Fruit fly (Drosophila melanogaster) whole organism, embryonic: ENCODE data around the gene CG2854.

ENCODE experiments used
- Adf1 ChIP-seq: fragments of 200-800 bp; sonication (Bioruptor generic); IDR thresholded peaks from 2 replicates; pipeline ENCODE4 v1.3.6; 2022; ENCODE audit warnings: missing biosample characterization, missing genetic modification characterization
- Aef1 ChIP-seq: fragments of 200-800 bp; sonication (Bioruptor generic); IDR thresholded peaks from 3 replicates; pipeline ENCODE4 v1.3.6; 2022; ENCODE audit warnings: missing biosample characterization, missing genetic modification characterization
- Antp ChIP-seq: fragments of 200-800 bp; sonication (Bioruptor generic); optimal IDR thresholded peaks from 3 replicates; lab custom pipeline; 2016; ENCODE audit warnings: missing biosample characterization, missing genetic modification characterization
- CG10267 ChIP-seq: fragments of 200-800 bp; sonication (Bioruptor generic); optimal IDR thresholded peaks from 2 replicates; lab custom pipeline; 2018; ENCODE audit warnings: missing biosample characterization, mild to moderate bottlenecking, missing genetic modification characterization, moderate library complexity
- CG11247 ChIP-seq: fragments of 200-800 bp; sonication (Bioruptor generic); IDR thresholded peaks from 2 replicates; pipeline ENCODE4 v1.3.6; 2022; ENCODE audit warnings: missing biosample characterization, missing genetic modification characterization
- CG12104 ChIP-seq: fragments of 200-800 bp; sonication (Bioruptor generic); optimal IDR thresholded peaks from 3 replicates; lab custom pipeline; 2016; ENCODE audit warnings: missing biosample characterization, missing genetic modification characterization
- CG1233 ChIP-seq: fragments of 200-800 bp; sonication (Bioruptor generic); optimal IDR thresholded peaks from 4 replicates; lab custom pipeline; 2018; ENCODE audit warnings: missing biosample characterization, mild to moderate bottlenecking, missing genetic modification characterization
- CG18476 ChIP-seq: fragments of 200-800 bp; sonication (Bioruptor generic); optimal IDR thresholded peaks from 2 replicates; lab custom pipeline; 2016; ENCODE audit warnings: missing biosample characterization, mild to moderate bottlenecking, missing genetic modification characterization
- CG2712 ChIP-seq: fragments of 200-800 bp; optimal IDR thresholded peaks from 3 replicates; lab custom pipeline; 2019; ENCODE audit warnings: missing biosample characterization, mild to moderate bottlenecking, missing genetic modification characterization, moderate library complexity
- CG30431 ChIP-seq: fragments of 200-800 bp; sonication (Bioruptor generic); optimal IDR thresholded peaks from 2 replicates; lab custom pipeline; 2017; ENCODE audit warnings: missing biosample characterization, missing genetic modification characterization
- CG32767 ChIP-seq: fragments of 200-800 bp; sonication (Bioruptor generic); IDR thresholded peaks from 2 replicates; pipeline ENCODE4 v1.3.6; 2022; ENCODE audit warnings: missing biosample characterization, missing genetic modification characterization
- CG3726 ChIP-seq: fragments of 200-800 bp; sonication (Bioruptor generic); IDR thresholded peaks from 3 replicates; pipeline ENCODE4, ENCODE4 v1.3.6; 2022; ENCODE audit warnings: missing biosample characterization, missing genetic modification characterization
- CG3995 ChIP-seq: fragments of 200-800 bp; sonication (Bioruptor generic); optimal IDR thresholded peaks from 3 replicates; lab custom pipeline; 2016; ENCODE audit warnings: missing biosample characterization, missing genetic modification characterization
- CG4854 ChIP-seq: fragments of 200-800 bp; sonication (Bioruptor generic); optimal IDR thresholded peaks from 2 replicates; lab custom pipeline; 2016; ENCODE audit warnings: missing biosample characterization, missing genetic modification characterization, inconsistent platforms
- CG5953 ChIP-seq: fragments of 200-800 bp; sonication (Bioruptor generic); IDR thresholded peaks from 2 replicates; pipeline ENCODE4 v1.3.6; 2022; ENCODE audit warnings: missing biosample characterization, missing genetic modification characterization
- CG6791 ChIP-seq: fragments of 200-800 bp; sonication (Bioruptor generic); IDR thresholded peaks from 3 replicates; pipeline ENCODE4 v1.3.6; 2022; ENCODE audit warnings: missing biosample characterization, missing genetic modification characterization; ENCODE audit not compliant: partially characterized antibody
- CG8944 ChIP-seq: fragments of 200-800 bp; sonication (Bioruptor generic); optimal IDR thresholded peaks from 3 replicates; lab custom pipeline; 2016; ENCODE audit warnings: missing biosample characterization, missing genetic modification characterization
- CG9437 ChIP-seq: fragments of 200-800 bp; sonication (Bioruptor generic); optimal IDR thresholded peaks from 2 replicates; lab custom pipeline; 2018; ENCODE audit warnings: missing biosample characterization, mild to moderate bottlenecking, missing genetic modification characterization
- CoRest ChIP-seq: fragments of 200-800 bp; sonication (Bioruptor generic); optimal IDR thresholded peaks from 3 replicates; lab custom pipeline; 2018; ENCODE audit warnings: missing biosample characterization, mild to moderate bottlenecking, missing genetic modification characterization, moderate library complexity
- D ChIP-seq, 2 experiments: fragments of 200-800 bp in 1 of 2; fragments of >200 bp in 1 of 2; sonication (Bioruptor generic) in 1 of 2; optimal IDR thresholded peaks; 2 replicates in 1 of 2; 3 replicates in 1 of 2; lab custom pipeline; 2017; ENCODE audit warnings: mild to moderate bottlenecking in 1 of 2, missing biosample characterization in 1 of 2, missing genetic modification characterization in 1 of 2, missing genetic modification reagents in 1 of 2
- Dip3 ChIP-seq: fragments of 200-800 bp; sonication (Bioruptor generic); optimal IDR thresholded peaks from 3 replicates; lab custom pipeline; 2016; ENCODE audit warnings: missing biosample characterization, missing genetic modification characterization
- Drgx ChIP-seq: fragments of 200-800 bp; sonication (Bioruptor generic); IDR thresholded peaks from 2 replicates; pipeline ENCODE4 v1.3.6; 2022; ENCODE audit warnings: missing biosample characterization, missing genetic modification characterization
- Fer3 ChIP-seq: fragments of 200-800 bp; sonication (Bioruptor generic); optimal IDR thresholded peaks from 2 replicates; lab custom pipeline; 2018; ENCODE audit warnings: missing biosample characterization, mild to moderate bottlenecking, missing genetic modification characterization, moderate library complexity
- Hey ChIP-seq: fragments of 200-800 bp; sonication (Bioruptor generic); optimal IDR thresholded peaks from 3 replicates; lab custom pipeline; 2018; ENCODE audit warnings: missing biosample characterization, mild to moderate bottlenecking, missing genetic modification characterization
- MESR4 ChIP-seq: fragments of 200-800 bp; sonication (Bioruptor generic); optimal IDR thresholded peaks from 2 replicates; lab custom pipeline; 2018; ENCODE audit warnings: missing biosample characterization, mild to moderate bottlenecking, missing genetic modification characterization, moderate library complexity
- Meics ChIP-seq: fragments of 200-800 bp; sonication (Bioruptor generic); optimal IDR thresholded peaks from 2 replicates; lab custom pipeline; 2017; ENCODE audit warnings: missing biosample characterization, mild to moderate bottlenecking, missing genetic modification characterization
- NC2α ChIP-seq: fragments of 200-800 bp; sonication (Bioruptor generic); optimal IDR thresholded peaks from 2 replicates; lab custom pipeline; 2016; ENCODE audit warnings: missing biosample characterization, missing genetic modification characterization
- Ptx1 ChIP-seq: fragments of 200-800 bp; sonication (Bioruptor generic); IDR thresholded peaks from 2 replicates; pipeline ENCODE4 v1.3.6; 2022; ENCODE audit warnings: missing biosample characterization, missing genetic modification characterization
- Xbp1 ChIP-seq: fragments of 200-800 bp; sonication (Bioruptor generic); optimal IDR thresholded peaks from 3 replicates; lab custom pipeline; 2016; ENCODE audit warnings: missing biosample characterization, mild to moderate bottlenecking, missing genetic modification characterization
- ab ChIP-seq: fragments of 200-800 bp; sonication (Bioruptor generic); optimal IDR thresholded peaks from 2 replicates; lab custom pipeline; 2016; ENCODE audit warnings: missing biosample characterization, missing genetic modification characterization
- abd-A ChIP-seq: fragments of 200-800 bp; sonication (Bioruptor generic); optimal IDR thresholded peaks from 3 replicates; lab custom pipeline; 2019; ENCODE audit warnings: missing biosample characterization, mild to moderate bottlenecking, missing genetic modification characterization, moderate library complexity
- ap ChIP-seq: fragments of 200-800 bp; sonication (Bioruptor generic); IDR thresholded peaks from 2 replicates; pipeline ENCODE4 v1.3.6; 2022; ENCODE audit warnings: missing biosample characterization, missing genetic modification characterization
- bbx ChIP-seq: fragments of 200-800 bp; sonication (Bioruptor generic); IDR thresholded peaks from 2 replicates; pipeline ENCODE4 v1.3.6; 2022; ENCODE audit warnings: missing biosample characterization, missing genetic modification characterization; ENCODE audit not compliant: partially characterized antibody
- bcd ChIP-seq: fragments of 200-800 bp; sonication (Bioruptor generic); optimal IDR thresholded peaks from 2 replicates; lab custom pipeline; 2017; ENCODE audit warnings: missing biosample characterization, mild to moderate bottlenecking, missing genetic modification characterization
- chm ChIP-seq: fragments of 200-800 bp; sonication (Bioruptor generic); IDR thresholded peaks from 2 replicates; pipeline ENCODE4 v1.3.6; 2022; ENCODE audit warnings: missing biosample characterization, missing genetic modification characterization
- chn ChIP-seq: fragments of 200-800 bp; sonication (Bioruptor generic); optimal IDR thresholded peaks from 2 replicates; lab custom pipeline; 2016; ENCODE audit warnings: missing biosample characterization, missing genetic modification characterization
- crp ChIP-seq, 2 experiments: fragments of 200-800 bp; sonication (Bioruptor generic); optimal IDR thresholded peaks; 2 replicates in 1 of 2; 3 replicates in 1 of 2; lab custom pipeline; 2017; ENCODE audit warnings: missing biosample characterization in 2 of 2, missing genetic modification characterization in 2 of 2, mild to moderate bottlenecking in 1 of 2, moderate library complexity in 1 of 2
- dan ChIP-seq: fragments of 200-800 bp; sonication (Bioruptor generic); IDR thresholded peaks from 2 replicates; pipeline ENCODE4 v1.3.6; 2022; ENCODE audit warnings: missing biosample characterization, missing genetic modification characterization
- dati ChIP-seq: fragments of 200-800 bp; sonication (Bioruptor generic); IDR thresholded peaks from 2 replicates; pipeline ENCODE4 v1.3.6; 2022; ENCODE audit warnings: missing biosample characterization, missing genetic modification characterization
- dmrt99B ChIP-seq: fragments of 200-800 bp; sonication (Bioruptor generic); optimal IDR thresholded peaks from 2 replicates; lab custom pipeline; 2018; ENCODE audit warnings: missing biosample characterization, mild to moderate bottlenecking, missing genetic modification characterization, moderate library complexity
- emc ChIP-seq: fragments of 200-800 bp; sonication (Bioruptor generic); optimal IDR thresholded peaks from 2 replicates; lab custom pipeline; 2016; ENCODE audit warnings: missing biosample characterization, missing genetic modification characterization
- gce ChIP-seq: fragments of 200-800 bp; sonication (Bioruptor generic); IDR thresholded peaks from 3 replicates; pipeline ENCODE4 v1.3.6; 2022; ENCODE audit warnings: missing biosample characterization, missing genetic modification characterization
- gsb ChIP-seq: fragments of 200-800 bp; sonication (Bioruptor generic); IDR thresholded peaks from 2 replicates; pipeline ENCODE4 v1.3.6; 2022; ENCODE audit warnings: missing biosample characterization, missing genetic modification characterization
- ken ChIP-seq: fragments of 200-800 bp; sonication (Bioruptor generic); IDR thresholded peaks from 3 replicates; pipeline ENCODE4 v1.3.6; 2022; ENCODE audit warnings: missing biosample characterization, missing genetic modification characterization
- klu ChIP-seq: fragments of 200-800 bp; sonication (Bioruptor generic); IDR thresholded peaks from 2 replicates; pipeline ENCODE4 v1.3.6; 2022; ENCODE audit warnings: missing biosample characterization, missing genetic modification characterization
- nau ChIP-seq: fragments of 200-800 bp; sonication (Bioruptor generic); optimal IDR thresholded peaks from 3 replicates; lab custom pipeline; 2017; ENCODE audit warnings: missing biosample characterization, mild to moderate bottlenecking, missing genetic modification characterization, missing genetic modification reagents
- otp ChIP-seq: fragments of 200-800 bp; sonication (Bioruptor generic); IDR thresholded peaks from 3 replicates; pipeline ENCODE4, ENCODE4 v1.3.6; 2022; ENCODE audit warnings: missing biosample characterization, missing genetic modification characterization
- sqz ChIP-seq: fragments of 200-800 bp; sonication (Bioruptor generic); optimal IDR thresholded peaks from 3 replicates; lab custom pipeline; 2018; ENCODE audit warnings: missing biosample characterization, mild to moderate bottlenecking, missing genetic modification characterization
- unpg ChIP-seq: fragments of 200-800 bp; sonication (Bioruptor generic); optimal IDR thresholded peaks from 3 replicates; lab custom pipeline; 2018; ENCODE audit warnings: missing biosample characterization, mild to moderate bottlenecking, missing genetic modification characterization, moderate library complexity
- vvl ChIP-seq: fragments of 200-800 bp; sonication (Bioruptor generic); IDR thresholded peaks from 2 replicates; pipeline ENCODE4 v1.3.6; 2022; ENCODE audit warnings: missing biosample characterization, missing genetic modification characterization
- zfh2 ChIP-seq: fragments of 200-800 bp; sonication (Bioruptor generic); optimal IDR thresholded peaks from 2 replicates; lab custom pipeline; 2016; ENCODE audit warnings: missing biosample characterization, missing genetic modification characterization

The CG2854 gene

DNA sequence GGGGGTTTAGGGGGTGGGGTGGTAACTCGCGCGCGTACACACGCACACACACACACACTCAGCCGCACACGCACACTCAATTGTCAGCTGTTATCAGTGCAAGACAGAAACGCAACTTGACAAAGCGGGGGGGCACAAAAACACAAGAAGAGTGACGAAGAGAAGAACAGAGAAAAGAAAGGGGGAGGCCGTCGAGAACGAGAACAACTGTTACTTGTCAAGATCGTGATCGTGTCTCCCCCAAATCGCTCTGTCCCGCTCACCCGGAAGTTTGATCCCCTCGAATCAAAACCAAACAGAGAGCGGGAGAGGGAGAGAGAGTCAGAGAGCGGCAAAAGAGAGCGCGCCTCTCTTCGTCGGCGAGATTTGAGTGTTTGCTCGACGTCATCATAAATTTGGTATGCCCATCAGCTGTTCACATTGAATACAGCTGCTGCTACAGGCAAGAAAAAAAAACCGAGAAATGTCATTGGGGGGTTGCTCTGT, 9.5 kb upstream of the CG2854 start (continued):
- TF ChIP-seq crp (GFP tag; optimal IDR thresholded peaks at IDR 0.05; lab: Kevin White, UChicago) (peak in 1 of 2 experiments; percentile 72), dmrt99B (no peak), ken (GFP tag; lab: Robert Waterston, UW) (no peak), Aef1 (no peak), klu (GFP tag; lab: Robert Waterston, UW) (no peak), Ptx1 (GFP tag; lab: Robert Waterston, UW) (no peak), CG3995 (GFP tag; lab: Kevin White, UChicago) (peak; percentile 76), bcd (no peak), emc (no peak), CG4854 (no peak), CG6791 (GFP tag; lab: Robert Waterston, UW) (no peak; the same call in 2 of the 3 replicates), zfh2 (GFP tag; lab: Kevin White, UChicago) (no peak), gsb (GFP tag; lab: Robert Waterston, UW) (no peak), CG8944 (no peak), sqz (GFP tag; lab: Kevin White, UChicago) (peak; percentile 92), Antp (no peak), gce (GFP tag; lab: Robert Waterston, UW) (no peak), vvl (peak; percentile 29; the same call in 1 of the 2 replicates), unpg (GFP tag; lab: Kevin White, UChicago) (no peak), Dip3 (GFP tag; lab: Kevin White, UChicago) (no peak), CG3726 (no peak), CG1233 (no peak), Meics (peak; percentile 27), CG30431 (GFP tag; lab: Kevin White, UChicago) (no peak), CG11247 (GFP tag; lab: Robert Waterston, UW) (no peak), Xbp1 (GFP tag; lab: Kevin White, UChicago) (no peak), CG32767 (GFP tag; lab: Robert Waterston, UW) (no peak), CG5953 (no peak), MESR4 (GFP tag; lab: Kevin White, UChicago) (no peak), chn (GFP tag; lab: Kevin White, UChicago) (peak; percentile 7), CG18476 (GFP tag; lab: Kevin White, UChicago) (no peak), dati (GFP tag; lab: Robert Waterston, UW) (no peak), CG12104 (no peak), Adf1 (GFP tag; lab: Robert Waterston, UW) (peak; percentile 74), otp (GFP tag; lab: Robert Waterston, UW) (no peak), CG2712 (tag; lab: Kevin White, UChicago) (peak; percentile 18), bbx (GFP tag; lab: Robert Waterston, UW) (no peak), dan (GFP tag; lab: Robert Waterston, UW) (no peak), ap (GFP tag; lab: Robert Waterston, UW) (no peak), CoRest (tag; lab: Kevin White, UChicago) (no peak), CG9437 (no peak), Hey (tag; lab: Kevin White, UChicago) (no peak), abd-A (tag; lab: Kevin White, UChicago) (peak; percentile 0), ab (GFP tag; lab: Kevin White, UChicago) (no peak), Drgx (GFP tag; lab: Robert Waterston, UW) (no peak), Fer3 (tag; lab: Kevin White, UChicago) (no peak), D (optimal IDR thresholded peaks at IDR 0.05; lab: Kevin White, UChicago) (no peak), D (GFP tag; optimal IDR thresholded peaks at IDR 0.05; lab: Kevin White, UChicago) (no peak), NC2α (GFP tag; lab: Kevin White, UChicago) (no peak), CG10267 (tag; lab: Kevin White, UChicago) (no peak), nau (GFP tag; lab: Kevin White, UChicago) (peak; percentile 78), chm (GFP tag; lab: Robert Waterston, UW) (0 out of 2 replicates have a peak, but pooled peaks have one; percentile 54)
